Fruit fly (Drosophila melanogaster) whole organism, embryonic: ENCODE data around the gene mib2.

Experiments
- Ada2b ChIP-seq: fragments of 200-800 bp; sonication (Bioruptor generic); IDR thresholded peaks from 2 replicates; pipeline ENCODE4 v1.3.6; 2022; ENCODE audit warnings: missing biosample characterization, missing genetic modification characterization
- Atf-2 ChIP-seq: fragments of 200-800 bp; sonication (Bioruptor generic); optimal IDR thresholded peaks from 2 replicates; lab custom pipeline; 2016; ENCODE audit warnings: missing biosample characterization, missing genetic modification characterization
- BtbVII ChIP-seq: fragments of 200-800 bp; sonication (Bioruptor generic); optimal IDR thresholded peaks from 3 replicates; lab custom pipeline; 2017; ENCODE audit warnings: missing biosample characterization, mild to moderate bottlenecking, missing genetic modification characterization
- CG10431 ChIP-seq: fragments of 200-800 bp; sonication (Bioruptor generic); optimal IDR thresholded peaks from 3 replicates; lab custom pipeline; 2018; ENCODE audit warnings: missing biosample characterization, mild to moderate bottlenecking, missing genetic modification characterization
- CG11398 ChIP-seq: fragments of 200-800 bp; sonication (Bioruptor generic); optimal IDR thresholded peaks from 2 replicates; lab custom pipeline; 2016; ENCODE audit warnings: missing biosample characterization, missing genetic modification characterization
- CG12071 ChIP-seq: fragments of 200-800 bp; sonication (Bioruptor generic); optimal IDR thresholded peaks from 3 replicates; lab custom pipeline; 2018; ENCODE audit warnings: missing biosample characterization, mild to moderate bottlenecking, missing genetic modification characterization
- CG12219 ChIP-seq: fragments of 200-800 bp; sonication (Bioruptor generic); optimal IDR thresholded peaks from 3 replicates; lab custom pipeline; 2018; ENCODE audit warnings: missing biosample characterization, mild to moderate bottlenecking, missing genetic modification characterization
- CG15696 ChIP-seq: fragments of 200-800 bp; sonication (Bioruptor generic); optimal IDR thresholded peaks from 2 replicates; lab custom pipeline; 2019; ENCODE audit warnings: missing biosample characterization, mild to moderate bottlenecking, missing genetic modification characterization, moderate library complexity
- CG18011 ChIP-seq: fragments of 200-800 bp; sonication (Bioruptor generic); optimal IDR thresholded peaks from 2 replicates; lab custom pipeline; 2017; ENCODE audit warnings: missing biosample characterization, missing genetic modification characterization, mild to moderate bottlenecking, moderate library complexity, missing genotype
- CG18599 ChIP-seq: fragments of 200-800 bp; sonication (Bioruptor generic); optimal IDR thresholded peaks from 3 replicates; lab custom pipeline; 2017; ENCODE audit warnings: missing biosample characterization, missing genetic modification characterization, mild to moderate bottlenecking, moderate library complexity, missing genetic modification reagents
- CG18619 ChIP-seq: fragments of 200-800 bp; sonication (Bioruptor generic); optimal IDR thresholded peaks from 3 replicates; lab custom pipeline; 2017; ENCODE audit warnings: missing biosample characterization, mild to moderate bottlenecking, missing genetic modification characterization
- CG2889 ChIP-seq: fragments of 200-800 bp; sonication (Bioruptor generic); IDR thresholded peaks from 3 replicates; pipeline ENCODE4 v1.3.6; 2022; ENCODE audit warnings: missing biosample characterization, missing genetic modification characterization
- CG33213 ChIP-seq: fragments of 200-800 bp; sonication (Bioruptor generic); optimal IDR thresholded peaks from 3 replicates; lab custom pipeline; 2016; ENCODE audit warnings: missing biosample characterization, missing genetic modification characterization
- CG33557 ChIP-seq: fragments of 200-800 bp; sonication (Bioruptor generic); optimal IDR thresholded peaks from 2 replicates; lab custom pipeline; 2019; ENCODE audit warnings: missing biosample characterization, mild to moderate bottlenecking, missing genetic modification characterization, moderate library complexity
- CG3847 ChIP-seq: fragments of 200-800 bp; sonication (Bioruptor generic); IDR thresholded peaks from 2 replicates; pipeline ENCODE4 v1.3.6; 2022; ENCODE audit warnings: missing biosample characterization, missing genetic modification characterization
- CG5180 ChIP-seq: fragments of 200-800 bp; sonication (Bioruptor generic); optimal IDR thresholded peaks from 3 replicates; lab custom pipeline; 2017; ENCODE audit warnings: missing biosample characterization, missing genetic modification characterization, mild to moderate bottlenecking, moderate library complexity, missing genetic modification reagents
- CG6765 ChIP-seq: fragments of 200-800 bp; sonication (Bioruptor generic); optimal IDR thresholded peaks from 3 replicates; lab custom pipeline; 2017; ENCODE audit warnings: missing biosample characterization, mild to moderate bottlenecking, missing genetic modification characterization
- CG6854 ChIP-seq: fragments of 200-800 bp; sonication (Bioruptor generic); optimal IDR thresholded peaks from 3 replicates; lab custom pipeline; 2017; ENCODE audit warnings: missing biosample characterization, mild to moderate bottlenecking, missing genetic modification characterization
- CG9609 ChIP-seq: fragments of 200-800 bp; sonication (Bioruptor generic); optimal IDR thresholded peaks from 3 replicates; lab custom pipeline; 2016; ENCODE audit warnings: missing biosample characterization, missing genetic modification characterization
- Deaf1 ChIP-seq: fragments of 200-800 bp; optimal IDR thresholded peaks from 3 replicates; lab custom pipeline; 2019; ENCODE audit warnings: missing biosample characterization, mild to moderate bottlenecking, missing genetic modification characterization, moderate library complexity
- Fer3 ChIP-seq: fragments of 200-800 bp; sonication (Bioruptor generic); optimal IDR thresholded peaks from 2 replicates; lab custom pipeline; 2018; ENCODE audit warnings: missing biosample characterization, mild to moderate bottlenecking, missing genetic modification characterization, moderate library complexity
- HHEX ChIP-seq: fragments of 200-800 bp; sonication (Bioruptor generic); optimal IDR thresholded peaks from 3 replicates; lab custom pipeline; 2017; ENCODE audit warnings: missing biosample characterization, mild to moderate bottlenecking, missing genetic modification characterization, missing genetic modification reagents
- Hey ChIP-seq: fragments of 200-800 bp; sonication (Bioruptor generic); optimal IDR thresholded peaks from 3 replicates; lab custom pipeline; 2018; ENCODE audit warnings: missing biosample characterization, mild to moderate bottlenecking, missing genetic modification characterization
- Hr51 ChIP-seq, 2 experiments: fragments of 200-800 bp; sonication (Bioruptor generic); optimal IDR thresholded peaks; 2 replicates in 1 of 2; 3 replicates in 1 of 2; lab custom pipeline; 2016 to 2018; ENCODE audit warnings: missing biosample characterization in 2 of 2, missing genetic modification characterization in 2 of 2, mild to moderate bottlenecking in 1 of 2, moderate library complexity in 1 of 2
- Mrtf ChIP-seq: fragments of 200-800 bp; sonication (Bioruptor generic); IDR thresholded peaks from 3 replicates; pipeline ENCODE4 v1.3.6; 2022; ENCODE audit warnings: missing biosample characterization, missing genetic modification characterization
- Ptx1 ChIP-seq: fragments of 200-800 bp; sonication (Bioruptor generic); IDR thresholded peaks from 2 replicates; pipeline ENCODE4 v1.3.6; 2022; ENCODE audit warnings: missing biosample characterization, missing genetic modification characterization
- Sox102F ChIP-seq: fragments of 200-800 bp; sonication (Bioruptor generic); optimal IDR thresholded peaks from 2 replicates; lab custom pipeline; 2018; ENCODE audit warnings: missing biosample characterization, mild to moderate bottlenecking, missing genetic modification characterization, moderate library complexity
- Xbp1 ChIP-seq: fragments of 200-800 bp; sonication (Bioruptor generic); optimal IDR thresholded peaks from 3 replicates; lab custom pipeline; 2016; ENCODE audit warnings: missing biosample characterization, mild to moderate bottlenecking, missing genetic modification characterization
- abd-A ChIP-seq: fragments of 200-800 bp; sonication (Bioruptor generic); optimal IDR thresholded peaks from 3 replicates; lab custom pipeline; 2019; ENCODE audit warnings: missing biosample characterization, mild to moderate bottlenecking, missing genetic modification characterization, moderate library complexity
- al ChIP-seq: fragments of 200-800 bp; sonication (Bioruptor generic); IDR thresholded peaks from 2 replicates; pipeline ENCODE4 v1.3.6; 2022; ENCODE audit warnings: missing biosample characterization, missing genetic modification characterization
- br ChIP-seq: fragments of >200 bp; optimal IDR thresholded peaks from 2 replicates; lab custom pipeline; 2017
- dm ChIP-seq: fragments of 200-800 bp; sonication (Bioruptor generic); optimal IDR thresholded peaks from 3 replicates; lab custom pipeline; 2016; ENCODE audit warnings: missing biosample characterization, missing genetic modification characterization
- fd96Cb ChIP-seq: fragments of 200-800 bp; sonication (Bioruptor generic); optimal IDR thresholded peaks from 2 replicates; lab custom pipeline; 2018; ENCODE audit warnings: missing biosample characterization, mild to moderate bottlenecking, missing genetic modification characterization, moderate library complexity
- gem ChIP-seq: fragments of 200-800 bp; sonication (Bioruptor generic); optimal IDR thresholded peaks from 2 replicates; lab custom pipeline; 2019; ENCODE audit warnings: missing biosample characterization, mild to moderate bottlenecking, missing genetic modification characterization, moderate library complexity
- grau ChIP-seq: fragments of 200-800 bp; optimal IDR thresholded peaks from 3 replicates; lab custom pipeline; 2019; ENCODE audit warnings: missing biosample characterization, mild to moderate bottlenecking, missing genetic modification characterization, moderate library complexity
- insv ChIP-seq, 2 experiments: fragments of 200-800 bp; sonication (Bioruptor generic); optimal IDR thresholded peaks; 3 replicates each; lab custom pipeline; 2016 to 2018; ENCODE audit warnings: missing biosample characterization in 2 of 2, missing genetic modification characterization in 2 of 2
- lmd ChIP-seq: fragments of 200-800 bp; sonication (Bioruptor generic); IDR thresholded peaks from 2 replicates; pipeline ENCODE4 v1.3.6; 2022; ENCODE audit warnings: missing biosample characterization, missing genetic modification characterization
- mam ChIP-seq: fragments of 200-800 bp; sonication (Bioruptor generic); optimal IDR thresholded peaks from 3 replicates; lab custom pipeline; 2016; ENCODE audit warnings: missing biosample characterization, missing genetic modification characterization
- oc ChIP-seq: fragments of 200-800 bp; sonication (Bioruptor generic); optimal IDR thresholded peaks from 2 replicates; lab custom pipeline; 2018; ENCODE audit warnings: missing biosample characterization, mild to moderate bottlenecking, missing genetic modification characterization, moderate library complexity
- odd ChIP-seq: fragments of 200-800 bp; sonication (Bioruptor generic); optimal IDR thresholded peaks from 2 replicates; lab custom pipeline; 2017; ENCODE audit warnings: missing biosample characterization, mild to moderate bottlenecking, missing genetic modification characterization
- pan ChIP-seq, 4 experiments: fragments of >200 bp in 3 of 4; fragments of 200-800 bp in 1 of 4; sonication (Bioruptor generic) in 1 of 4; optimal IDR thresholded peaks in 3 of 4; IDR thresholded peaks in 1 of 4; 2 replicates each; pipeline versions ENCODE4 v1.3.6 to Lab custom; 2017 to 2022; ENCODE audit warnings: missing biosample characterization in 2 of 4, missing genetic modification characterization in 2 of 4, mixed read lengths in 1 of 4
- prd ChIP-seq, 3 experiments: fragments of >200 bp in 2 of 3; fragments of 200-800 bp in 1 of 3; sonication (Bioruptor generic) in 1 of 3; optimal IDR thresholded peaks in 2 of 3; IDR thresholded peaks in 1 of 3; 2 replicates in 2 of 3; 3 replicates in 1 of 3; pipeline versions ENCODE4 v1.3.6 to Lab custom; 2017 to 2022; ENCODE audit warnings: missing biosample characterization in 1 of 3, missing genetic modification characterization in 1 of 3
- row ChIP-seq: fragments of 200-800 bp; sonication (Bioruptor generic); IDR thresholded peaks from 3 replicates; pipeline ENCODE4 v1.3.6; 2022; ENCODE audit warnings: missing biosample characterization, missing genetic modification characterization
- seq ChIP-seq: fragments of 200-800 bp; sonication (Bioruptor generic); IDR thresholded peaks from 2 replicates; pipeline ENCODE4 v1.3.6; 2022; ENCODE audit warnings: missing biosample characterization, missing genetic modification characterization
- sisA ChIP-seq: fragments of 200-800 bp; sonication (Bioruptor generic); IDR thresholded peaks from 2 replicates; pipeline ENCODE4 v1.3.6; 2022; ENCODE audit warnings: missing biosample characterization, missing genetic modification characterization
- ttk ChIP-seq: fragments of 200-800 bp; sonication (Bioruptor generic); IDR thresholded peaks from 2 replicates; pipeline ENCODE4 v2.1.2; 2022; ENCODE audit warnings: missing biosample characterization, missing genetic modification characterization
- zen2 ChIP-seq: fragments of 200-800 bp; sonication (Bioruptor generic); IDR thresholded peaks from 3 replicates; pipeline ENCODE4 v1.3.6; 2022; ENCODE audit warnings: missing biosample characterization, missing genetic modification characterization; ENCODE audit not compliant: partially characterized antibody

mib2 gene

dm6 chr2L:19023972-19024743 is 10.1 kb upstream of the mib2 start (continued):
- TF ChIP-seq fd96Cb (peak; percentile 73), Sox102F (peak; percentile 75), seq (GFP tag; lab: Robert Waterston, UW) (peak; percentile 55; the same call in 1 of the 2 replicates), Xbp1 (GFP tag; lab: Kevin White, UChicago) (peak; percentile 69), CG12071 (GFP tag; lab: Kevin White, UChicago) (peak; percentile 25), BtbVII (GFP tag; lab: Kevin White, UChicago) (peak; percentile 76), oc (peak; percentile 31), CG12219 (GFP tag; lab: Kevin White, UChicago) (peak; percentile 54), Hey (tag; lab: Kevin White, UChicago) (peak; percentile 80), gem (tag; lab: Kevin White, UChicago) (peak; percentile 85), prd (optimal IDR thresholded peaks at IDR 0.05; lab: Kevin White, UChicago) (no peak), prd (GFP tag; IDR thresholded peaks at IDR 0.05; lab: Robert Waterston, UW) (peak; percentile 46; the same call in 2 of the 3 replicates), CG33557 (no peak), row (GFP tag; lab: Robert Waterston, UW) (peak; percentile 70), CG18619 (peak; percentile 70), mam (GFP tag; lab: Kevin White, UChicago) (peak; percentile 51), insv (GFP tag; optimal IDR thresholded peaks at IDR 0.05; lab: Kevin White, UChicago) (peak in 1 of 2 experiments; percentile 5), CG18011 (peak; percentile 19), CG3847 (GFP tag; lab: Robert Waterston, UW) (0 out of 2 replicates have a peak, but pooled peaks have one; percentile 9), odd (GFP tag; lab: Kevin White, UChicago) (peak; percentile 58), pan (optimal IDR thresholded peaks at IDR 0.05; lab: Kevin White, UChicago) (no peak), pan (GFP tag; optimal IDR thresholded peaks at IDR 0.05 in 1 of 2, IDR thresholded peaks at IDR 0.05 in 1 of 2) (no peak), CG15696 (tag; lab: Kevin White, UChicago) (peak; percentile 9), dm (GFP tag; lab: Kevin White, UChicago) (no peak), al (GFP tag; lab: Robert Waterston, UW) (peak; percentile 23; the same call in 1 of the 2 replicates), CG2889 (GFP tag; lab: Robert Waterston, UW) (no peak), CG6854 (peak; percentile 53), grau (tag; lab: Kevin White, UChicago) (peak; percentile 84), CG10431 (GFP tag; lab: Kevin White, UChicago) (peak; percentile 0), Fer3 (tag; lab: Kevin White, UChicago) (peak; percentile 77), lmd (GFP tag; lab: Robert Waterston, UW) (peak; percentile 55), CG33213 (GFP tag; lab: Kevin White, UChicago) (no peak), Ada2b (GFP tag; lab: Robert Waterston, UW) (peak; percentile 39; the same call in 1 of the 2 replicates), CG11398 (GFP tag; lab: Kevin White, UChicago) (no peak), zen2 (GFP tag; lab: Robert Waterston, UW) (no peak), CG6765 (GFP tag; lab: Kevin White, UChicago) (peak; percentile 70), CG18599 (GFP tag; lab: Kevin White, UChicago) (peak; percentile 92), Atf-2 (GFP tag; lab: Kevin White, UChicago) (no peak), CG5180 (peak; percentile 58), Hr51 (GFP tag; optimal IDR thresholded peaks at IDR 0.05; lab: Kevin White, UChicago) (peak in 1 of 2 experiments; percentile 86), Ptx1 (GFP tag; lab: Robert Waterston, UW) (peak; percentile 68), Mrtf (GFP tag; lab: Robert Waterston, UW) (no peak), ttk (GFP tag; lab: Robert Waterston, UW) (peak; percentile 49; the same call in 1 of the 2 replicates), HHEX (GFP tag; lab: Kevin White, UChicago) (peak; percentile 78), sisA (GFP tag; lab: Robert Waterston, UW) (peak; percentile 62), br (lab: Kevin White, UChicago) (no peak), Deaf1 (tag; lab: Kevin White, UChicago) (peak; percentile 54), abd-A (tag; lab: Kevin White, UChicago) (peak; percentile 90), CG9609 (GFP tag; lab: Kevin White, UChicago) (no peak)
